Worm (Caenorhabditis elegans) whole organism, midembryonic: Measurements from ENCODE around the gene F38G1.3.
"Not testable (repeated sequence)": the region's sequence is repeated elsewhere in the genome, so short reads cannot be mapped to it uniquely, and the experiment has no call there.

Source experiments
- ztf-23 ChIP-seq: fragments of 200-800 bp; sonication (Bioruptor generic); IDR thresholded peaks from 2 replicates; pipeline ENCODE4 v1.3.6; 2022; ENCODE audit warnings: missing genetic modification reagents, missing genetic modification characterization, missing compliant biosample characterization
- ztf-29 ChIP-seq: fragments of 200-800 bp; sonication (Bioruptor generic); IDR thresholded peaks from 2 replicates; pipeline ENCODE4 v1.3.6; 2022; ENCODE audit warnings: missing genetic modification reagents, missing genetic modification characterization, missing compliant biosample characterization

- not testable (repeated sequence) for TF ChIP-seq ztf-23, ztf-29 (GFP tag; lab: Robert Waterston, UW)
These were observed 32.9 kb upstream of the F38G1.3 start for ce11 chrX:443433-443832.
